Fruit fly (Drosophila melanogaster) whole organism, embryonic: ENCODE results near the gene CG34265.

Experiments
- Atf6 ChIP-seq: fragments of 200-800 bp; sonication (Bioruptor generic); IDR thresholded peaks from 2 replicates; pipeline ENCODE4 v1.3.6; 2022; ENCODE audit warnings: missing biosample characterization, missing genetic modification characterization
- CG10209 ChIP-seq: fragments of 200-800 bp; sonication (Bioruptor generic); optimal IDR thresholded peaks from 3 replicates; lab custom pipeline; 2017; ENCODE audit warnings: missing biosample characterization, mild to moderate bottlenecking, missing genetic modification characterization, missing genetic modification reagents
- CG10543 ChIP-seq: fragments of 200-800 bp; sonication (Bioruptor generic); optimal IDR thresholded peaks from 3 replicates; lab custom pipeline; 2017; ENCODE audit warnings: missing biosample characterization, mild to moderate bottlenecking, missing genetic modification characterization, moderate library complexity
- CG11093 ChIP-seq: fragments of 200-800 bp; sonication (Bioruptor generic); IDR thresholded peaks from 3 replicates; pipeline ENCODE4 v1.3.6; 2022; ENCODE audit warnings: missing biosample characterization, missing genetic modification characterization
- CG13287 ChIP-seq: fragments of 200-800 bp; sonication (Bioruptor generic); IDR thresholded peaks from 2 replicates; pipeline ENCODE4 v1.3.6; 2022; ENCODE audit warnings: missing biosample characterization, missing genetic modification characterization; ENCODE audit not compliant: partially characterized antibody
- CG14441 ChIP-seq: fragments of 200-800 bp; sonication (Bioruptor generic); IDR thresholded peaks from 2 replicates; pipeline ENCODE4 v1.3.6; 2022; ENCODE audit warnings: missing biosample characterization, missing genetic modification characterization
- CG17361 ChIP-seq: fragments of 200-800 bp; sonication (Bioruptor generic); IDR thresholded peaks from 3 replicates; pipeline ENCODE4 v1.3.6; 2022; ENCODE audit warnings: missing biosample characterization, missing genetic modification characterization
- CG18476 ChIP-seq: fragments of 200-800 bp; sonication (Bioruptor generic); optimal IDR thresholded peaks from 2 replicates; lab custom pipeline; 2016; ENCODE audit warnings: missing biosample characterization, mild to moderate bottlenecking, missing genetic modification characterization
- CG18619 ChIP-seq: fragments of 200-800 bp; sonication (Bioruptor generic); optimal IDR thresholded peaks from 3 replicates; lab custom pipeline; 2017; ENCODE audit warnings: missing biosample characterization, mild to moderate bottlenecking, missing genetic modification characterization
- CG18764 ChIP-seq: fragments of 200-800 bp; sonication (Bioruptor generic); optimal IDR thresholded peaks from 3 replicates; lab custom pipeline; 2016; ENCODE audit warnings: missing biosample characterization, missing genetic modification characterization
- CG2120 ChIP-seq: fragments of 200-800 bp; sonication (Bioruptor generic); optimal IDR thresholded peaks from 3 replicates; lab custom pipeline; 2016; ENCODE audit warnings: missing biosample characterization, missing genetic modification characterization
- CG4404 ChIP-seq: fragments of 200-800 bp; sonication (Bioruptor generic); IDR thresholded peaks from 2 replicates; pipeline ENCODE4 v1.3.6; 2022; ENCODE audit warnings: missing biosample characterization, missing genetic modification characterization
- CG5180 ChIP-seq: fragments of 200-800 bp; sonication (Bioruptor generic); optimal IDR thresholded peaks from 3 replicates; lab custom pipeline; 2017; ENCODE audit warnings: missing biosample characterization, missing genetic modification characterization, mild to moderate bottlenecking, moderate library complexity, missing genetic modification reagents
- CG6791 ChIP-seq: fragments of 200-800 bp; sonication (Bioruptor generic); IDR thresholded peaks from 3 replicates; pipeline ENCODE4 v1.3.6; 2022; ENCODE audit warnings: missing biosample characterization, missing genetic modification characterization; ENCODE audit not compliant: partially characterized antibody
- CG8359 ChIP-seq: fragments of 200-800 bp; sonication (Bioruptor generic); optimal IDR thresholded peaks from 2 replicates; lab custom pipeline; 2017; ENCODE audit warnings: missing biosample characterization, mild to moderate bottlenecking, missing genetic modification characterization, borderline replicate concordance
- HLH4C ChIP-seq: fragments of 200-800 bp; sonication (Bioruptor generic); IDR thresholded peaks from 3 replicates; pipeline ENCODE4 v1.3.6; 2022; ENCODE audit warnings: missing biosample characterization, missing genetic modification characterization; ENCODE audit not compliant: partially characterized antibody
- Lpt ChIP-seq: fragments of >200 bp; optimal IDR thresholded peaks from 2 replicates; lab custom pipeline; 2018; ENCODE audit warnings: missing biosample characterization, missing genetic modification characterization
- Myb ChIP-seq: fragments of 200-800 bp; sonication (Bioruptor generic); optimal IDR thresholded peaks from 2 replicates; lab custom pipeline; 2016; ENCODE audit warnings: missing biosample characterization, missing genetic modification characterization
- Nf-YB ChIP-seq: fragments of 200-800 bp; sonication (Bioruptor generic); optimal IDR thresholded peaks from 3 replicates; lab custom pipeline; 2019; ENCODE audit warnings: missing biosample characterization, mild to moderate bottlenecking, missing genetic modification characterization, moderate library complexity
- NfI ChIP-seq: fragments of 200-800 bp; sonication (Bioruptor generic); optimal IDR thresholded peaks from 3 replicates; lab custom pipeline; 2018; ENCODE audit warnings: missing biosample characterization, mild to moderate bottlenecking, missing genetic modification characterization, moderate library complexity
- Poxn ChIP-seq: fragments of 200-800 bp; sonication (Bioruptor generic); IDR thresholded peaks from 2 replicates; pipeline ENCODE4 v1.3.6; 2022; ENCODE audit warnings: missing biosample characterization, missing genetic modification characterization
- Rx ChIP-seq: fragments of 200-800 bp; sonication (Bioruptor generic); IDR thresholded peaks from 2 replicates; pipeline ENCODE4 v1.3.6; 2022; ENCODE audit warnings: missing biosample characterization, missing genetic modification characterization
- Scr ChIP-seq: fragments of 200-800 bp; sonication (Bioruptor generic); IDR thresholded peaks from 2 replicates; pipeline ENCODE4 v1.3.6; 2022; ENCODE audit warnings: missing biosample characterization, missing genetic modification characterization; ENCODE audit not compliant: partially characterized antibody
- Sry-β ChIP-seq: fragments of 200-800 bp; sonication (Bioruptor generic); optimal IDR thresholded peaks from 2 replicates; lab custom pipeline; 2018; ENCODE audit warnings: missing biosample characterization, mild to moderate bottlenecking, missing genetic modification characterization, moderate library complexity
- Stat92E ChIP-seq, 3 experiments: fragments of >200 bp in 2 of 3; fragments of 200-800 bp in 1 of 3; sonication (Bioruptor generic) in 1 of 3; optimal IDR thresholded peaks; 2 replicates each; lab custom pipeline; 2017 to 2019; ENCODE audit warnings: missing biosample characterization in 3 of 3, missing genetic modification characterization in 3 of 3, mild to moderate bottlenecking in 1 of 3, moderate library complexity in 1 of 3
- Taf1 ChIP-seq: fragments of 200-800 bp; sonication (Bioruptor generic); IDR thresholded peaks from 2 replicates; pipeline ENCODE4 v1.3.6; 2022; ENCODE audit warnings: missing biosample characterization, missing genetic modification characterization
- caup ChIP-seq: fragments of 200-800 bp; sonication (Bioruptor generic); optimal IDR thresholded peaks from 3 replicates; lab custom pipeline; 2017; ENCODE audit warnings: missing biosample characterization, mild to moderate bottlenecking, missing genetic modification characterization, moderate library complexity; ENCODE audit not compliant: severe bottlenecking
- da ChIP-seq: fragments of 200-800 bp; sonication (Bioruptor generic); optimal IDR thresholded peaks from 2 replicates; lab custom pipeline; 2016; ENCODE audit warnings: missing biosample characterization, missing genetic modification characterization
- dm ChIP-seq: fragments of 200-800 bp; sonication (Bioruptor generic); optimal IDR thresholded peaks from 3 replicates; lab custom pipeline; 2016; ENCODE audit warnings: missing biosample characterization, missing genetic modification characterization
- dmrt99B ChIP-seq: fragments of 200-800 bp; sonication (Bioruptor generic); optimal IDR thresholded peaks from 2 replicates; lab custom pipeline; 2018; ENCODE audit warnings: missing biosample characterization, mild to moderate bottlenecking, missing genetic modification characterization, moderate library complexity
- fu2 ChIP-seq: fragments of 200-800 bp; sonication (Bioruptor generic); optimal IDR thresholded peaks from 2 replicates; lab custom pipeline; 2016; ENCODE audit warnings: missing biosample characterization, missing genetic modification characterization
- gcm2 ChIP-seq: fragments of 200-800 bp; sonication (Bioruptor generic); optimal IDR thresholded peaks from 2 replicates; lab custom pipeline; 2016; ENCODE audit warnings: missing biosample characterization, missing genetic modification characterization
- ham ChIP-seq: fragments of 200-800 bp; sonication (Bioruptor generic); IDR thresholded peaks from 2 replicates; pipeline ENCODE4 v1.3.6; 2022; ENCODE audit warnings: missing biosample characterization, missing genetic modification characterization
- hkb ChIP-seq, 2 experiments: fragments of 200-800 bp in 1 of 2; fragments of >200 bp in 1 of 2; sonication (Bioruptor generic) in 1 of 2; IDR thresholded peaks in 1 of 2; optimal IDR thresholded peaks in 1 of 2; 2 replicates each; pipeline versions ENCODE4 v1.3.6 to Lab custom; 2017 to 2022; ENCODE audit warnings: missing biosample characterization in 1 of 2, missing genetic modification characterization in 1 of 2
- knrl ChIP-seq: fragments of 200-800 bp; sonication (Bioruptor generic); IDR thresholded peaks from 3 replicates; pipeline ENCODE4 v1.3.6; 2022; ENCODE audit warnings: missing biosample characterization, missing genetic modification characterization; ENCODE audit not compliant: partially characterized antibody
- lola ChIP-seq, 3 experiments: fragments of >200 bp in 2 of 3; fragments of 200-800 bp in 1 of 3; sonication (Bioruptor generic) in 1 of 3; optimal IDR thresholded peaks; 2 replicates each; lab custom pipeline; 2017 to 2019; ENCODE audit warnings: missing biosample characterization in 3 of 3, missing genetic modification characterization in 3 of 3, mild to moderate bottlenecking in 1 of 3, moderate library complexity in 1 of 3
- maf-S ChIP-seq: fragments of 200-800 bp; sonication (Bioruptor generic); optimal IDR thresholded peaks from 2 replicates; lab custom pipeline; 2016; ENCODE audit warnings: missing biosample characterization, missing genetic modification characterization
- oc ChIP-seq: fragments of 200-800 bp; sonication (Bioruptor generic); optimal IDR thresholded peaks from 2 replicates; lab custom pipeline; 2018; ENCODE audit warnings: missing biosample characterization, mild to moderate bottlenecking, missing genetic modification characterization, moderate library complexity
- pb ChIP-seq: fragments of 200-800 bp; sonication (Bioruptor generic); optimal IDR thresholded peaks from 3 replicates; lab custom pipeline; 2016; ENCODE audit warnings: missing biosample characterization, missing genetic modification characterization
- psq ChIP-seq: fragments of 200-800 bp; sonication (Bioruptor generic); optimal IDR thresholded peaks from 2 replicates; lab custom pipeline; 2017; ENCODE audit warnings: missing biosample characterization, missing genetic modification characterization
- row ChIP-seq: fragments of 200-800 bp; sonication (Bioruptor generic); IDR thresholded peaks from 3 replicates; pipeline ENCODE4 v1.3.6; 2022; ENCODE audit warnings: missing biosample characterization, missing genetic modification characterization
- run ChIP-seq: fragments of 200-800 bp; sonication (Bioruptor generic); optimal IDR thresholded peaks from 3 replicates; lab custom pipeline; 2018; ENCODE audit warnings: missing biosample characterization, mild to moderate bottlenecking, missing genetic modification characterization
- seq ChIP-seq: fragments of 200-800 bp; sonication (Bioruptor generic); IDR thresholded peaks from 2 replicates; pipeline ENCODE4 v1.3.6; 2022; ENCODE audit warnings: missing biosample characterization, missing genetic modification characterization
- shn ChIP-seq: fragments of 200-800 bp; sonication (Bioruptor generic); optimal IDR thresholded peaks from 3 replicates; lab custom pipeline; 2016; ENCODE audit warnings: missing biosample characterization, missing genetic modification characterization
- slp2 ChIP-seq: fragments of 200-800 bp; sonication (Bioruptor generic); optimal IDR thresholded peaks from 2 replicates; lab custom pipeline; 2016; ENCODE audit warnings: missing biosample characterization, missing genetic modification characterization
- vfl ChIP-seq: fragments of 200-800 bp; sonication (Bioruptor generic); optimal IDR thresholded peaks from 2 replicates; lab custom pipeline; 2016; ENCODE audit warnings: missing biosample characterization, missing genetic modification characterization
- vvl ChIP-seq: fragments of 200-800 bp; sonication (Bioruptor generic); IDR thresholded peaks from 2 replicates; pipeline ENCODE4 v1.3.6; 2022; ENCODE audit warnings: missing biosample characterization, missing genetic modification characterization

The CG34265 gene

DNA sequence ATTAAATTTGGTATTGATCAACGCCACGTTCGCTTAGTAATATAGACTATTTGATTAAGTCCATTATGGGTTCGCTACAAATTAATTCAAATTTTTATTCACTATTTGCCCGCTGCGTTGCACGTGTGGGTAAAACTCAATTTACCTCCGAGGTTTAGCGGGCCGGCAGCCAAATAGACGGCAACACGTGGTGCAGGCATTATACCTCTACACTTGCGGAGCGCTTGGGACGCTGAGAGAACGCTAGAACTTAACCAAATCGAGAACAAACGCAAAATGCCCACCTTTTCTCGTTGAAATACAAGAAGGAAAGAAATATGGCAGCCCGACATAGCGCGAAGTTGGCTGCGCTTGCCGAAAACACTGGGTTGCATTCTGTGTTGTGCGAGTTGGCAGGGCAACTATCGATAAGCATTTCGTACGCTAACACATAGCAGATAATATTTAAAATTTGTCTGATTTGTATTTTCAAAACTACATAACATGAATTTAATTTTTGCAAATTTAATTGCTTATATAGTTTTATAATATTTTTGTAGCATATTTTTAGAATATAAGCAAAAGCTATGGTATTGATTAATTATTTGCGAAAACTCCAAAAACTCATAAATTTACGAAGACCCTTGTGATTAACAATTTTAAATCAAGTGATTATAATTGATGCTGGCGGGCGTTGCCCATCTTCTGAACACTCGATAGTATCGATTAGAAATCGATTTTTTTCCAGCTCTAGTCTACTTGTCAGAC lies 45.4 kb upstream of the CG34265 start, which contains the start of the genes RpL28 and eIF1 (continued):
- TF ChIP-seq CG5180 (GFP tag; lab: Kevin White, UChicago) (peak; percentile 81), CG18764 (GFP tag; lab: Kevin White, UChicago) (peak; percentile 88), CG4404 (peak; percentile 66), oc (tag; lab: Kevin White, UChicago) (no peak), Lpt (GFP tag; lab: Kevin White, UChicago) (no peak), pb (GFP tag; lab: Kevin White, UChicago) (peak; percentile 88), row (GFP tag; lab: Robert Waterston, UW) (peak; percentile 87), maf-S (peak; percentile 87), Stat92E (GFP tag; optimal IDR thresholded peaks at IDR 0.05; lab: Kevin White, UChicago) (peak in 1 of 3 experiments; percentile 1), Taf1 (peak; percentile 45; the same call in 1 of the 2 replicates), NfI (GFP tag; lab: Kevin White, UChicago) (peak; percentile 98), caup (peak; percentile 98), CG8359 (GFP tag; lab: Kevin White, UChicago) (peak; percentile 86), hkb (optimal IDR thresholded peaks at IDR 0.05; lab: Kevin White, UChicago) (no peak), hkb (GFP tag; IDR thresholded peaks at IDR 0.05; lab: Robert Waterston, UW) (peak; percentile 80), gcm2 (GFP tag; lab: Kevin White, UChicago) (peak; percentile 90), slp2 (GFP tag; lab: Kevin White, UChicago) (peak; percentile 89), CG11093 (GFP tag; lab: Robert Waterston, UW) (peak; percentile 58; the same call in 1 of the 3 replicates), Poxn (GFP tag; lab: Robert Waterston, UW) (peak; percentile 56; the same call in 1 of the 2 replicates), CG13287 (peak; percentile 78), Nf-YB (peak; percentile 64), run (peak; percentile 54), shn (GFP tag; lab: Kevin White, UChicago) (peak; percentile 92), Atf6 (GFP tag; lab: Robert Waterston, UW) (peak; percentile 76), CG2120 (peak; percentile 77), CG10209 (peak; percentile 95), Scr (GFP tag; lab: Robert Waterston, UW) (peak; percentile 88), ham (GFP tag; lab: Robert Waterston, UW) (peak; percentile 52; the same call in 1 of the 2 replicates), CG14441 (GFP tag; lab: Robert Waterston, UW) (peak; percentile 87), Myb (GFP tag; lab: Kevin White, UChicago) (peak; percentile 73), vfl (GFP tag; lab: Kevin White, UChicago) (peak; percentile 88), CG18476 (GFP tag; lab: Kevin White, UChicago) (peak; percentile 83), seq (GFP tag; lab: Robert Waterston, UW) (peak; percentile 61; the same call in 1 of the 2 replicates), dm (GFP tag; lab: Kevin White, UChicago) (peak; percentile 96), fu2 (GFP tag; lab: Kevin White, UChicago) (peak; percentile 81), CG10543 (GFP tag; lab: Kevin White, UChicago) (peak; percentile 96), CG18619 (GFP tag; lab: Kevin White, UChicago) (peak; percentile 96), Rx (GFP tag; lab: Robert Waterston, UW) (peak; percentile 94), vvl (GFP tag; lab: Robert Waterston, UW) (peak; percentile 91), da (peak; percentile 89), knrl (peak; percentile 82), psq (GFP tag; lab: Kevin White, UChicago) (peak; percentile 70), dmrt99B (tag; lab: Kevin White, UChicago) (no peak), Sry-β (GFP tag; lab: Kevin White, UChicago) (peak; percentile 66), CG17361 (GFP tag; lab: Robert Waterston, UW) (peak; percentile 96), CG6791 (peak; percentile 70; the same call in 2 of the 3 replicates), HLH4C (peak; percentile 62), lola (GFP tag; optimal IDR thresholded peaks at IDR 0.05; lab: Kevin White, UChicago) (peak in 1 of 3 experiments; percentile 79)
